Worm (Caenorhabditis elegans): ENCODE measurements around the gene hch-1.

Gene hch-1

DNA sequence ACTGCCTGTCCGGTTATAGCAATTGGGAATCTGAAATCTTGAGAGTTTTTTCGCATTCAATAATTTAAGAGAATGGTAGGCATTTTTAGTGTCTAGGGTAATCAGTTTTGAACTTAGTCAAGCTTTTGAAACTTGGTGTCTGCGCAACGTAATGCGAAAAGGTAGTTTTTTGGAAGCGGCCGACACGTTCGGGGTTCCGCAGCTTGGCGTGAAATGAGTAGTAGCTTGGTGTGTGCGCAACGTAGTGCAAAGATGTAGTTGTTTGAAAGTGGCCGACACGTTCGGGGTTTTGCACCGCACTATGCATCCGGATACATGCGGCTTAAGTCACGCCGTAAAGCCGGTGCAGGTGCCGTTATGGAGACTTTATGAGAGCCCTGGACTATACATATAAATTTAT, 36.4 kb upstream of the hch-1 start:
- TF ChIP-seq elt-3 (tag; optimal IDR thresholded peaks at IDR 0.05), result no peak
- TF ChIP-seq nhr-23 (tag; optimal IDR thresholded peaks at IDR 0.05), result no peak
- no peak for TF ChIP-seq lin-15B (tag; optimal IDR thresholded peaks at IDR 0.05)
- TF ChIP-seq unc-62 (GFP tag; optimal IDR thresholded peaks at IDR 0.05), result no peak
- no peak for TF ChIP-seq nhr-11 (tag; optimal IDR thresholded peaks at IDR 0.05)
- no peak for TF ChIP-seq nhr-12 (tag; optimal IDR thresholded peaks at IDR 0.05)
- TF ChIP-seq sea-2 (GFP tag; optimal IDR thresholded peaks at IDR 0.05), result no peak
- TF ChIP-seq hmg-11 (tag; optimal IDR thresholded peaks at IDR 0.05), result no peak
- no peak for TF ChIP-seq mdl-1 (tag; optimal IDR thresholded peaks at IDR 0.05)
- no peak for TF ChIP-seq ztf-11 (tag; optimal IDR thresholded peaks at IDR 0.05)
- no peak for TF ChIP-seq daf-12 (tag; optimal IDR thresholded peaks at IDR 0.05)
- no peak for TF ChIP-seq zag-1 (tag; optimal IDR thresholded peaks at IDR 0.05)

DNA sequence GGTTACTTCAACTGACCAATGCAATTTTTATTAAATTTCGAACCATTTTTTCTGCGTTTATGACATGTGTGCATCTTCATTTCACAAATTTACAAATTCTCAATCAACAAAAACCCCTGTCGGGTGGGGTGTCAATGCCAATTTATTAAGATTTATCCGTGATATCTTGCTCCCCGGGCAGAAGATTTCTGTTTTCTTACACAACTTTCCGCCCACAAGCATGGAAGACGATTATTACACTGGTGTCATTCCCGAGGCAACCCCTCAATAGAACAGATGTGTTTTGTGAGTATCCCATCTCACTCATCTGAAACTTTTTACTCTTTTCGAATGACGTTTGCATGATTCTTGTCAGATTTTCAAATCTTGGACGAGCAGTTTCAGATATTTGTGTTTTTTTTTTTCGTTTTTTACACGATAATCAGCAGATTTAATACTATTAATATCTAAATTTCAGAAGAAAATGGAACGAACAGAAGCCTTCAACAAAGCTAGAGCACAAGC, 32.1 kb upstream of the hch-1 start, which contains the start of gene F33C8.4:
Gene F33C8.4 (plus strand): TSS at position 454 of the 504 bp plus-strand sequence.
- TF ChIP-seq zag-1 (tag; optimal IDR thresholded peaks at IDR 0.05) (no peak), ama-1 (optimal IDR thresholded peaks at IDR 0.05) (no peak), pqm-1 (tag; optimal IDR thresholded peaks at IDR 0.05) (no peak), nhr-28 (tag; optimal IDR thresholded peaks at IDR 0.05) (no peak), nhr-67 (tag; optimal IDR thresholded peaks at IDR 0.05) (no peak), unc-39 (tag; optimal IDR thresholded peaks at IDR 0.05) (no peak), nhr-237 (tag; optimal IDR thresholded peaks at IDR 0.05) (no peak), unc-62 (GFP tag; optimal IDR thresholded peaks at IDR 0.05) (no peak), egl-27 (tag; optimal IDR thresholded peaks at IDR 0.05) (no peak), fos-1 (tag; optimal IDR thresholded peaks at IDR 0.05) (no peak), aly-2 (tag; optimal IDR thresholded peaks at IDR 0.05) (no peak), skn-1 (tag; optimal IDR thresholded peaks at IDR 0.05) (no peak), nhr-23 (tag; optimal IDR thresholded peaks at IDR 0.05) (no peak), nhr-76 (tag; optimal IDR thresholded peaks at IDR 0.05) (no peak), nfya-1 (tag; optimal IDR thresholded peaks at IDR 0.05; ENCODE audit: insufficient read depth) (no peak), nhr-12 (tag; optimal IDR thresholded peaks at IDR 0.05) (no peak), mdl-1 (tag; optimal IDR thresholded peaks at IDR 0.05) (no peak)

- TF ChIP-seq ceh-16 (tag; optimal IDR thresholded peaks at IDR 0.05), result no peak
- TF ChIP-seq sea-2 (GFP tag; optimal IDR thresholded peaks at IDR 0.05), result no peak
- TF ChIP-seq nhr-28 (tag; optimal IDR thresholded peaks at IDR 0.05), result no peak
- TF ChIP-seq ceh-28 (tag; optimal IDR thresholded peaks at IDR 0.05), result no peak
- TF ChIP-seq unc-62 (GFP tag; optimal IDR thresholded peaks at IDR 0.05), result no peak
- no peak for TF ChIP-seq ztf-11 (tag; optimal IDR thresholded peaks at IDR 0.05)
- no peak for TF ChIP-seq egl-5 (tag; optimal IDR thresholded peaks at IDR 0.05)
- TF ChIP-seq egl-27 (tag; optimal IDR thresholded peaks at IDR 0.05), result no peak
- no peak for TF ChIP-seq pha-4 (tag; optimal IDR thresholded peaks at IDR 0.05)
These were observed 29.5 kb upstream of the hch-1 start, which contains the start of gene tsp-8 for ce11 chrX:14729319-14729718. tsp-8 (minus strand) TSS chrX:14729503.

ce11 chrX:14724935-14725334, 25.2 kb upstream of the hch-1 start:
- TF ChIP-seq hmg-11 (tag; optimal IDR thresholded peaks at IDR 0.05) (no peak), jun-1 (tag; optimal IDR thresholded peaks at IDR 0.05) (no peak), skn-1 (tag; optimal IDR thresholded peaks at IDR 0.05) (no peak), egl-5 (tag; optimal IDR thresholded peaks at IDR 0.05) (no peak), tbx-2 (tag; optimal IDR thresholded peaks at IDR 0.05) (no peak), nhr-237 (tag; optimal IDR thresholded peaks at IDR 0.05) (no peak), nhr-11 (tag; optimal IDR thresholded peaks at IDR 0.05) (no peak), mdl-1 (tag; optimal IDR thresholded peaks at IDR 0.05) (no peak), nhr-25 (tag; optimal IDR thresholded peaks at IDR 0.05) (no peak), zag-1 (tag; optimal IDR thresholded peaks at IDR 0.05) (no peak), lin-15B (tag; optimal IDR thresholded peaks at IDR 0.05) (no peak), nhr-12 (tag; optimal IDR thresholded peaks at IDR 0.05) (no peak)

DNA sequence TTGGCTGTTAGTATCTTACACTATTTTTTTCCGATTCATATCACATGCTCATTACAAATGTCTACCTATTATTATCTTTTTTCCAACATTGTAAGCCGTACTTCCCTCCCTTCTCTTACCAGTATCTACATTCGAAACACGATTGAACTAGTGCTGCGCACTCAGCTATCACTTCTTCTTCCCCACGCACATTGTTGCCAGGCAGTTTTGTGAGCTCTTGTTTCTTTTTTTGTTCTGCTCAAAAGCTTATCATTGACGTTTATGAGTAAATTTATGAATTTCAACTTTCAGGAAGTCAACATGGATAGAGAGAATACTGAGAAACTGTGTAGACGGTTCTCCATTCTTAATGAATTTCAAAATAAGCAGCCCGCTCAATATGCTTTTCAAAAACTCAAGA, 21.3 kb upstream of the hch-1 start, which contains the start of gene F33C8.2:
Gene F33C8.2 (plus strand): TSS at position 301 of the 400 bp plus-strand sequence.
- TF ChIP-seq aly-2 (tag; optimal IDR thresholded peaks at IDR 0.05), result no peak
- TF ChIP-seq nhr-28 (tag; optimal IDR thresholded peaks at IDR 0.05), result no peak
- no peak for TF ChIP-seq mml-1 (tag; optimal IDR thresholded peaks at IDR 0.05)
- no peak for TF ChIP-seq ztf-4 (tag; optimal IDR thresholded peaks at IDR 0.05)
- no peak for TF ChIP-seq daf-12 (tag; optimal IDR thresholded peaks at IDR 0.05)
- TF ChIP-seq nhr-11 (tag; optimal IDR thresholded peaks at IDR 0.05), result no peak
- TF ChIP-seq lsy-12 (tag; optimal IDR thresholded peaks at IDR 0.05), result no peak
- TF ChIP-seq ztf-11 (tag; optimal IDR thresholded peaks at IDR 0.05), result no peak
- TF ChIP-seq jun-1 (tag; optimal IDR thresholded peaks at IDR 0.05), result no peak
- no peak for TF ChIP-seq mdl-1 (tag; optimal IDR thresholded peaks at IDR 0.05)
- TF ChIP-seq lin-39 (tag; optimal IDR thresholded peaks at IDR 0.05), result no peak
